Worm (Caenorhabditis elegans) whole organism, midembryonic: Measurements from ENCODE around the gene F14H8.8.
"Not testable (repeated sequence)": the region's sequence is repeated elsewhere in the genome, so short reads cannot be mapped to it uniquely, and the experiment has no call there.

Experiments
- T22C8.4 ChIP-seq: fragments of 200-800 bp; sonication (Bioruptor generic); IDR thresholded peaks from 2 replicates; pipeline ENCODE4 v1.3.6; 2022; ENCODE audit warnings: missing genetic modification characterization, missing compliant biosample characterization
- cog-1 ChIP-seq: sonication (generic microtip); optimal IDR thresholded peaks from 2 replicates; lab custom pipeline; 2016; ENCODE audit warnings: missing genetic modification characterization, missing compliant biosample characterization
- flt-1 ChIP-seq: fragments of 200-800 bp; sonication (Bioruptor generic); IDR thresholded peaks from 2 replicates; pipeline ENCODE4 v1.3.6; 2022; ENCODE audit warnings: missing genetic modification characterization, missing compliant biosample characterization
- klf-2 ChIP-seq: fragments of 200-800 bp; sonication (Bioruptor generic); conservative IDR thresholded peaks from 2 replicates; pipeline ENCODE4 v1.3.6; 2022; ENCODE audit warnings: missing genetic modification reagents, missing genetic modification characterization, missing compliant biosample characterization
- med-1 ChIP-seq: sonication (generic microtip); optimal IDR thresholded peaks from 2 replicates; lab custom pipeline; 2017; ENCODE audit warnings: missing genetic modification characterization, mild to moderate bottlenecking, missing compliant biosample characterization, antibody characterized with exemption, missing genetic modification reagents; ENCODE audit not compliant: insufficient read depth
- ref-1 ChIP-seq: fragments of 200-800 bp; sonication (Bioruptor generic); conservative IDR thresholded peaks from 2 replicates; pipeline ENCODE4 v1.3.6; 2022; ENCODE audit warnings: missing genetic modification reagents, missing genetic modification characterization, missing compliant biosample characterization
- tab-1 ChIP-seq: fragments of 200-800 bp; sonication (Bioruptor generic); IDR thresholded peaks from 2 replicates; pipeline ENCODE4 v1.3.6; 2022; ENCODE audit warnings: missing genetic modification characterization, missing compliant biosample characterization
- ztf-23 ChIP-seq: fragments of 200-800 bp; sonication (Bioruptor generic); IDR thresholded peaks from 2 replicates; pipeline ENCODE4 v1.3.6; 2022; ENCODE audit warnings: missing genetic modification reagents, missing genetic modification characterization, missing compliant biosample characterization
- ztf-29 ChIP-seq: fragments of 200-800 bp; sonication (Bioruptor generic); IDR thresholded peaks from 2 replicates; pipeline ENCODE4 v1.3.6; 2022; ENCODE audit warnings: missing genetic modification reagents, missing genetic modification characterization, missing compliant biosample characterization

The F14H8.8 gene

ce11 chrV:15015799-15016198 lies 13.5 kb upstream of the F14H8.8 start:
- no peak for TF ChIP-seq cog-1 (tag; lab: Kevin White, UChicago)
- no peak for TF ChIP-seq klf-2 (GFP tag; lab: Robert Waterston, UW)
- TF ChIP-seq ztf-23 (GFP tag; lab: Robert Waterston, UW) = no peak
- no peak for TF ChIP-seq med-1 (GFP tag; lab: Kevin White, UChicago)
- no peak for TF ChIP-seq flt-1 (GFP tag; lab: Robert Waterston, UW)
- TF ChIP-seq ref-1 (GFP tag; lab: Robert Waterston, UW) = no peak
- no peak for TF ChIP-seq ztf-29 (GFP tag; lab: Robert Waterston, UW)
- no peak for TF ChIP-seq tab-1 (GFP tag; lab: Robert Waterston, UW)
- no peak for TF ChIP-seq T22C8.4 (GFP tag; lab: Robert Waterston, UW)

DNA sequence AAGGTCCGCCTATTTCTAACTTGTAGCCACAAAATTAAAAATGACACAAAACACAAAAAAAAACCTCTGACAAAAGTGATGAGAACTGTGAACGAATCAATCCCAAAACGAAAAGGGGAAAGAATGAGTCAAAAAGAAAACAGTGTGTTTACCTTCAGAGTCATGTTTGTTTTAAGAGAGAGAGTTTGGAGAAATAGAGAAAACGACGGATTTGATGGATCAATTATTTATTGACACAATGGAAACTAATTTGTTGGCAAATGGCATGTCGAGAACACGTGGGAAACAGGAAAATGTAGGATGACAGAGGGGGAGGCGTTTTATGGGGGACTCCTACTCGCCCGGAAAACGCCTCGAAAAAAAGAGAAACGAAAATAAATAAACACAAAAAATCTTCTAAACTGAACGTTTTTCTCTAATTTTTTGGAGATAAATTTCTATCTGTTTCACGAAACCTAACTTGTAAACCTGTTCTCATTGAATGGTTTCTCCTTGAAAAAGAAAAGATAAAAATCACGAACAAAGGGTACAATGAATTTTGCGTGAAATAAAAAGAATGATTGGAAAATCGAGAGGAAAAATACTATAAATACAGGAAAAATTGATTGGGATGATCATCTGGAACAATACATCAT lies 12.4 kb upstream of the F14H8.8 start:
- no peak for TF ChIP-seq T22C8.4 (GFP tag; lab: Robert Waterston, UW)
- TF ChIP-seq med-1 (GFP tag; lab: Kevin White, UChicago) = no peak
- no peak for TF ChIP-seq cog-1 (tag; lab: Kevin White, UChicago)
- TF ChIP-seq ref-1 (GFP tag; lab: Robert Waterston, UW) = no peak
- TF ChIP-seq ztf-29 (GFP tag; lab: Robert Waterston, UW) = no peak
- TF ChIP-seq tab-1 (GFP tag; lab: Robert Waterston, UW) = no peak
- no peak for TF ChIP-seq klf-2 (GFP tag; lab: Robert Waterston, UW)
- no peak for TF ChIP-seq ztf-23 (GFP tag; lab: Robert Waterston, UW)
- no peak for TF ChIP-seq flt-1 (GFP tag; lab: Robert Waterston, UW)

DNA sequence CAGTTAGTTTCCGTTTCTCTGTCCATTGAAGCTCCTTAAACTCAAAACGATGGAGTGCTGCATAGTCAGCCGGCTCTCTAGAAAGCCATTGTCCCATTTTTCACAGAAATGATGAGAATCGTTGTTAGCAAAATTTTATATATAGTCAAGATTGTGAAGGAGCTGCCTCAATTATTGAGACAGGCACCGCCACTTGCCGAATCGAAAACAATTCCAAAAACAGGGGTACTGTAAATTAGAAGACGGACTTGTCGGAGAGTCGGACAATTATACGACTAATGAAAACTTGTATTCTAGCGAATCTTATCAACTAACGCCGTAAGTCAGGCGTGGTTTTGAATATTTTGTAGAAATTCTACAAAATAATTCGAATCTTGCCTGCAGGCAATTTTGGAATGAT lies 9.0 kb upstream of the F14H8.8 start, which contains the start of gene F14H8.2:
TSS of gene F14H8.2 (minus strand) at position 101 of the 400 bp plus-strand sequence.
- TF ChIP-seq ztf-23 (GFP tag; lab: Robert Waterston, UW) (no peak), klf-2 (GFP tag; lab: Robert Waterston, UW) (no peak), cog-1 (tag; lab: Kevin White, UChicago) (no peak), tab-1 (GFP tag; lab: Robert Waterston, UW) (no peak), T22C8.4 (GFP tag; lab: Robert Waterston, UW) (no peak), ztf-29 (GFP tag; lab: Robert Waterston, UW) (no peak), med-1 (GFP tag; lab: Kevin White, UChicago) (no peak), ref-1 (GFP tag; lab: Robert Waterston, UW) (no peak), flt-1 (GFP tag; lab: Robert Waterston, UW) (no peak)

- TF ChIP-seq flt-1 (GFP tag; lab: Robert Waterston, UW) (no peak), med-1 (GFP tag; lab: Kevin White, UChicago) (no peak), ref-1 (GFP tag; lab: Robert Waterston, UW) (no peak), cog-1 (tag; lab: Kevin White, UChicago) (no peak), ztf-29 (GFP tag; lab: Robert Waterston, UW) (no peak), tab-1 (GFP tag; lab: Robert Waterston, UW) (no peak)
These were observed 8.5 kb upstream of the F14H8.8 start, which contains the start of gene F14H8.5 for ce11 chrV:15020732-15021131. F14H8.5 (plus strand) TSS chrV:15021032.

DNA sequence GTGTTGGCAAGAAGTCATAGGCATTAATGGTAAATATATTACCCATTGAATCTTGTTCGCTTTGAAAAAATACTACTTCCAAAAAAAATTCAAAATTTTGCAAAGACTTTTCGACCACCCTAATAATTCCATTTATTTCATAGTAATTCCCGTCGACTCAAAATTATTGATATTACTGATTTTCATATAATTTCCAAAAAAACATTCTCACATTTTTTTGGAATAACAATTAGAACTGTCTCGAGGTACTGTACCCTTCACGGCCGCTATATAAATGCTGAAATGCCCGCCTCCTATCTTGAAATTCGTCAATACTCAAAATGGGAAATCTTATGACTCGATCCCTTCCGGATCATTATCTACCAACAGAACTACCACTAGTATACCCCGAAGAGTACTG lies 5.7 kb upstream of the F14H8.8 start, which contains the start of gene F14H8.4:
TSS of gene F14H8.4 (plus strand) at position 301 of the 400 bp plus-strand sequence.
- no peak for TF ChIP-seq klf-2 (GFP tag; lab: Robert Waterston, UW)
- TF ChIP-seq tab-1 (GFP tag; lab: Robert Waterston, UW) = no peak
- no peak for TF ChIP-seq ztf-29 (GFP tag; lab: Robert Waterston, UW)
- no peak for TF ChIP-seq T22C8.4 (GFP tag; lab: Robert Waterston, UW)
- no peak for TF ChIP-seq ztf-23 (GFP tag; lab: Robert Waterston, UW)
- TF ChIP-seq cog-1 (tag; lab: Kevin White, UChicago) = no peak
- TF ChIP-seq flt-1 (GFP tag; lab: Robert Waterston, UW) = no peak

ce11 chrV:15031373-15031772 lies 2.1 kb downstream of the F14H8.8 start, which contains the start of gene cng-1:
cng-1 (minus strand) TSS chrV:15031473.
- not testable (repeated sequence) for TF ChIP-seq klf-2 (GFP tag; lab: Robert Waterston, UW); med-1 (GFP tag; lab: Kevin White, UChicago); tab-1 (GFP tag; lab: Robert Waterston, UW)

DNA sequence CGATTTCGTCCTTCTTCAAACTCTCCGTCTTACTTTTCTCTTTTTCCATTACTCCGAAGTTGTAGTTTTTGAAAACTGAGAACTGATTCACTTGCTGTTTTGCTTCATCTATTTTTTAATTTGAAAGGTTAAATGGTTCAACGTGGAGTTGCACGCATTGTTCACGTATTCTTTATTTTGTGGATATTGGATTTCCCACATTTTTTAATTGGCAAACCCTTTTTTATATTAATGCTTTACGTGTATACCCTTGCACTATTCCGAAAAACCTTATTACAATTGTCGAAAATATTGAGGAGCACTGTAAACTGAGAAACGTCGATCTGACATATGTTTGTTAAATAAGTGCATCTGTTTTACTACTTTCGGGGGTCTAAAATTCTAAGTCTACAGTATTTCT lies 7.5 kb downstream of the F14H8.8 start, which contains the start of gene melo-3:
TSS of gene melo-3 (minus strand) at position 101 of the 400 bp plus-strand sequence.
- TF ChIP-seq T22C8.4 (GFP tag; lab: Robert Waterston, UW); med-1 (GFP tag; lab: Kevin White, UChicago); flt-1 (GFP tag; lab: Robert Waterston, UW): not testable (repeated sequence)

DNA sequence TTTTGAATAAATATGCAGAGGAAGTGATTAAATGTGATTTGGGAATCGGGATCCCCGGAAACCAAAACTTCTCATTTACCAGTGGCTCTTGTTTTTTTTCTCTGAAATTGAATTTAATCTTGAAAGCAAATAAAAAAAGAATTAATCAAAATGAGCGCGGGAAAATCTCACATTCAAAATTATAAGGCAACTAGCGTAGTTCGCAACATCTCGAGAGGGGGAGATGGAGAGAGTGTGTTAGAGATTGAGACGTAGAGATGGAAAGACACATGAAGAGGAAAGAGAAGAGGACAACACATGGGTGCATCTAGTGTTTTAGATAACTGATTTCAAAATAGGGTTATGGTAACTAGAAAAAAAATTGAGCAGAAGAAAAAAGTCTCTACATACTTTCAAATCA lies 18.8 kb downstream of the F14H8.8 start, which contains the start of gene sdc-3:
TSS of gene sdc-3 (minus strand) at position 101 of the 400 bp plus-strand sequence.
- TF ChIP-seq tab-1 (GFP tag; lab: Robert Waterston, UW) = no peak
- TF ChIP-seq ref-1 (GFP tag; lab: Robert Waterston, UW) = no peak
- no peak for TF ChIP-seq ztf-23 (GFP tag; lab: Robert Waterston, UW)
- no peak for TF ChIP-seq med-1 (GFP tag; lab: Kevin White, UChicago)
- no peak for TF ChIP-seq klf-2 (GFP tag; lab: Robert Waterston, UW)
- TF ChIP-seq ztf-29 (GFP tag; lab: Robert Waterston, UW) = no peak

- no peak for TF ChIP-seq ztf-29 (GFP tag; lab: Robert Waterston, UW)
- TF ChIP-seq ref-1 (GFP tag; lab: Robert Waterston, UW) = no peak
- TF ChIP-seq tab-1 (GFP tag; lab: Robert Waterston, UW) = no peak
- TF ChIP-seq med-1 (GFP tag; lab: Kevin White, UChicago) = no peak
- no peak for TF ChIP-seq cog-1 (tag; lab: Kevin White, UChicago)
These were observed 22.5 kb downstream of the F14H8.8 start for ce11 chrV:15051720-15052119.
